Worm (Caenorhabditis elegans): ENCODE data around the gene dct-13.

DNA sequence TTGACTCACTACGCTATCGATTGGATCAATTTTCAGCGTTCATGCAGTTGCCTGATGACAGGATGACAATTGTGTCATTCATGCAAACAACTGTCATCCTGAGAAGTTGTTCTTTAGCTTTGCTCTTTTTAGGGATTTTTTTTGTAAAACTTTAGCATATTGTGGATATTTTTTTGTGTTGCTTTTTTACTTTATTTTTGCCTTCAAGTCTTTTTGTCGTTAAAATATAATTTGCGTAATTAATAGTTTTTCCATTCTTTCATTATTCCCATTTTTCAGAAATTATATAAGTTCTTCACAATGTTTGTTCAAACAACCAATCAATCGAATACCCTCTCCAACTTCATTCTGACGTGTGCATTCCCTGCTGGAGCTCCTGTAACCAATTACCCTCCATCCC, 15.7 kb upstream of the dct-13 start, which contains the start of gene Y116A8C.20:
- no peak for TF ChIP-seq skn-1 (tag; optimal IDR thresholded peaks at IDR 0.05)
- TF ChIP-seq elt-3 (tag; optimal IDR thresholded peaks at IDR 0.05): no peak
- TF ChIP-seq nhr-11 (tag; optimal IDR thresholded peaks at IDR 0.05): no peak
- TF ChIP-seq R02D3.7 (tag; optimal IDR thresholded peaks at IDR 0.05): no peak
